Worm (Caenorhabditis elegans): Measurements from ENCODE around the gene mix-1.

- no peak for TF ChIP-seq dao-5 (tag; optimal IDR thresholded peaks at IDR 0.05)
- no peak for TF ChIP-seq W03F9.2 (tag; optimal IDR thresholded peaks at IDR 0.05)
- TF ChIP-seq him-1 (tag; optimal IDR thresholded peaks at IDR 0.05), result no peak
Observed at ce11 chrII:10793393-10793792, 30.7 kb upstream of the mix-1 start, which contains the start of gene vps-11.

All from whole organism, L4/young adult.